Worm (Caenorhabditis elegans) whole organism, L2 larva: ENCODE data around the gene F12A10.1.

Source experiments
- C34F6.9 ChIP-seq: fragments of 150-350 bp; optimal IDR thresholded peaks from 2 replicates; lab custom pipeline; 2014; ENCODE audit warnings: missing biosample characterization, missing genetic modification characterization
- F13H6.1 ChIP-seq: sonication (generic microtip); optimal IDR thresholded peaks from 2 replicates; lab custom pipeline; 2016; ENCODE audit warnings: missing genetic modification characterization, missing compliant biosample characterization
- R02D3.7 ChIP-seq: fragments of 150-350 bp; optimal IDR thresholded peaks from 2 replicates; lab custom pipeline; 2014; ENCODE audit warnings: missing biosample characterization, missing genetic modification characterization
- Y55F3AM.14 ChIP-seq: fragments of 200-800 bp; sonication (Bioruptor generic); optimal IDR thresholded peaks from 2 replicates; lab custom pipeline; 2018; ENCODE audit warnings: mild to moderate bottlenecking, missing genetic modification characterization, missing compliant biosample characterization
- ZK546.5 ChIP-seq: sonication (generic microtip); optimal IDR thresholded peaks from 2 replicates; lab custom pipeline; 2017; ENCODE audit warnings: missing biosample characterization, missing genetic modification characterization
- aly-2 ChIP-seq: fragments of 150-350 bp; optimal IDR thresholded peaks from 2 replicates; lab custom pipeline; 2014; ENCODE audit warnings: missing biosample characterization, missing genetic modification characterization
- ama-1 ChIP-seq: fragments of 150-350 bp; optimal IDR thresholded peaks from 2 replicates; lab custom pipeline; 2018; ENCODE audit warnings: inconsistent platforms
- blmp-1 ChIP-seq: sonication (generic microtip); optimal IDR thresholded peaks from 2 replicates; lab custom pipeline; 2017; ENCODE audit warnings: missing genetic modification characterization, mild to moderate bottlenecking, missing compliant biosample characterization, antibody characterized with exemption, moderate library complexity; ENCODE audit not compliant: insufficient read depth
- ceh-16 ChIP-seq: fragments of 150-350 bp; optimal IDR thresholded peaks from 2 replicates; lab custom pipeline; 2014; ENCODE audit warnings: missing biosample characterization, missing genetic modification characterization
- ceh-82 ChIP-seq: fragments of 150-350 bp; optimal IDR thresholded peaks from 2 replicates; lab custom pipeline; 2014; ENCODE audit warnings: missing biosample characterization, missing genetic modification characterization
- crh-2 ChIP-seq: sonication (generic microtip); optimal IDR thresholded peaks from 2 replicates; lab custom pipeline; 2017; ENCODE audit warnings: missing biosample characterization, missing genetic modification characterization
- egl-27 ChIP-seq: sonication (generic microtip); optimal IDR thresholded peaks from 3 replicates; lab custom pipeline; 2017; ENCODE audit warnings: missing biosample characterization, missing genetic modification reagents, missing genetic modification characterization
- elt-1 ChIP-seq: fragments of 150-350 bp; optimal IDR thresholded peaks from 2 replicates; lab custom pipeline; 2014; ENCODE audit warnings: missing biosample characterization, missing genetic modification characterization
- elt-3 ChIP-seq: sonication (generic microtip); optimal IDR thresholded peaks from 2 replicates; lab custom pipeline; 2017; ENCODE audit warnings: missing biosample characterization, missing genetic modification characterization
- fos-1 ChIP-seq: fragments of 150-350 bp; optimal IDR thresholded peaks from 2 replicates; lab custom pipeline; 2014; ENCODE audit warnings: missing biosample characterization, missing genetic modification characterization
- gmeb-1 ChIP-seq: fragments of 150-350 bp; optimal IDR thresholded peaks from 2 replicates; lab custom pipeline; 2014; ENCODE audit warnings: missing biosample characterization, missing genetic modification characterization
- lin-39 ChIP-seq: fragments of 150-350 bp; optimal IDR thresholded peaks from 2 replicates; lab custom pipeline; 2014; ENCODE audit warnings: missing biosample characterization, missing genetic modification reagents, missing genetic modification characterization
- lsy-2 ChIP-seq, 2 experiments: fragments of 150-350 bp in 1 of 2; sonication (generic microtip) in 1 of 2; optimal IDR thresholded peaks; 2 replicates each; lab custom pipeline; 2014 to 2017; ENCODE audit warnings: missing biosample characterization in 2 of 2, missing genetic modification characterization in 2 of 2
- mab-5 ChIP-seq: fragments of 150-350 bp; optimal IDR thresholded peaks from 2 replicates; lab custom pipeline; 2014; ENCODE audit warnings: missing biosample characterization, missing genetic modification characterization
- mbf-1 ChIP-seq: sonication (generic microtip); optimal IDR thresholded peaks from 2 replicates; lab custom pipeline; 2017; ENCODE audit warnings: missing biosample characterization, missing genetic modification characterization
- mdl-1 ChIP-seq, 2 experiments: fragments of 150-350 bp in 1 of 2; sonication (generic microtip) in 1 of 2; optimal IDR thresholded peaks; 2 replicates each; lab custom pipeline; 2017; ENCODE audit warnings: missing biosample characterization in 2 of 2, missing genetic modification characterization in 2 of 2
- nhr-11 ChIP-seq: fragments of 150-350 bp; optimal IDR thresholded peaks from 2 replicates; lab custom pipeline; 2014; ENCODE audit warnings: missing biosample characterization, missing genetic modification characterization
- nhr-12 ChIP-seq: fragments of 150-350 bp; optimal IDR thresholded peaks from 2 replicates; lab custom pipeline; 2014; ENCODE audit warnings: missing biosample characterization, missing genetic modification characterization
- nhr-129 ChIP-seq: fragments of 150-350 bp; optimal IDR thresholded peaks from 2 replicates; lab custom pipeline; 2014; ENCODE audit warnings: missing biosample characterization, missing genetic modification characterization
- nhr-21 ChIP-seq: fragments of 150-350 bp; optimal IDR thresholded peaks from 2 replicates; lab custom pipeline; 2014; ENCODE audit warnings: missing biosample characterization, missing genetic modification characterization
- nhr-23 ChIP-seq: fragments of 150-350 bp; optimal IDR thresholded peaks from 2 replicates; lab custom pipeline; 2014; ENCODE audit warnings: missing biosample characterization, missing genetic modification reagents, missing genetic modification characterization
- nhr-237 ChIP-seq: fragments of 150-350 bp; optimal IDR thresholded peaks from 2 replicates; lab custom pipeline; 2014; ENCODE audit warnings: missing biosample characterization, missing genetic modification characterization
- peb-1 ChIP-seq: fragments of 150-350 bp; optimal IDR thresholded peaks from 2 replicates; lab custom pipeline; 2014; ENCODE audit warnings: missing biosample characterization, missing genetic modification characterization
- sem-4 ChIP-seq: fragments of 150-350 bp; optimal IDR thresholded peaks from 2 replicates; lab custom pipeline; 2014; ENCODE audit warnings: missing biosample characterization, missing genetic modification reagents, missing genetic modification characterization
- skn-1 ChIP-seq: sonication (generic microtip); optimal IDR thresholded peaks from 2 replicates; lab custom pipeline; 2017; ENCODE audit warnings: missing biosample characterization, missing genetic modification characterization
- sma-3 ChIP-seq: sonication (generic microtip); optimal IDR thresholded peaks from 2 replicates; lab custom pipeline; 2016; ENCODE audit warnings: missing genetic modification reagents, missing genetic modification characterization, missing compliant biosample characterization
- snpc-4 ChIP-seq: fragments of 150-350 bp; optimal IDR thresholded peaks from 2 replicates; lab custom pipeline; 2014; ENCODE audit warnings: missing biosample characterization, missing genetic modification characterization
- unc-55 ChIP-seq: fragments of 150-350 bp; sonication (generic microtip); optimal IDR thresholded peaks from 3 replicates; lab custom pipeline; 2014; ENCODE audit warnings: missing biosample characterization, missing genetic modification reagents, missing genetic modification characterization
- unc-62 ChIP-seq: fragments of 150-350 bp; optimal IDR thresholded peaks from 2 replicates; lab custom pipeline; 2014; ENCODE audit warnings: missing biosample characterization, missing genetic modification reagents, missing genetic modification characterization
- zag-1 ChIP-seq: fragments of 150-350 bp; optimal IDR thresholded peaks from 2 replicates; lab custom pipeline; 2014; ENCODE audit warnings: missing biosample characterization, missing genetic modification characterization
- ztf-1 ChIP-seq: fragments of 200-800 bp; sonication (Bioruptor generic); conservative IDR thresholded peaks from 2 replicates; pipeline ENCODE4 v1.3.6; 2022; ENCODE audit warnings: missing genetic modification characterization, missing compliant biosample characterization
- ztf-11 ChIP-seq: sonication (generic microtip); optimal IDR thresholded peaks from 2 replicates; lab custom pipeline; 2017; ENCODE audit warnings: missing biosample characterization, missing genetic modification characterization
- ztf-4 ChIP-seq: fragments of 150-350 bp; optimal IDR thresholded peaks from 2 replicates; lab custom pipeline; 2014; ENCODE audit warnings: missing biosample characterization, missing genetic modification characterization

The F12A10.1 gene

DNA sequence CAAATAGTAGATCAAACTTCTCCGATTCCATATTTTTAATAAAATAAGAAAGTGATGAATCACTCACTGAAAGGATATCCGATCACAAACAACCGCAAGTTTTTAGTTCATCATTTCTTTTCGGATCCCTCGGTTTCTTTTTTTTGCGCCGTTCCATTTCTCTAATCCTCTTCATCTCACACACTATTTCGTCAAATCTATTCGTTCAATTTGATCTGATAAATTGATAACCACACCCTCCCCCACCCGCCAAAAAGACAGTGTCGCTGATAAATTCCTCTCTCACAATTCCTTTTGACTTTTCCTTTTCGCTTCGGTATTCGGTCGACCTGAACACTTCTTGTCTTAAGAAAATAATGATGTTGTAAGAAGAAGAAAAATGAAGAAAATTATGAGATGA is 36.8 kb upstream of the F12A10.1 start (continued):
- TF ChIP-seq ztf-1 (GFP tag; lab: Robert Waterston, UW) (no peak), fos-1 (peak; percentile 43), lin-39 (tag; lab: Kevin White, UChicago) (no peak)

DNA sequence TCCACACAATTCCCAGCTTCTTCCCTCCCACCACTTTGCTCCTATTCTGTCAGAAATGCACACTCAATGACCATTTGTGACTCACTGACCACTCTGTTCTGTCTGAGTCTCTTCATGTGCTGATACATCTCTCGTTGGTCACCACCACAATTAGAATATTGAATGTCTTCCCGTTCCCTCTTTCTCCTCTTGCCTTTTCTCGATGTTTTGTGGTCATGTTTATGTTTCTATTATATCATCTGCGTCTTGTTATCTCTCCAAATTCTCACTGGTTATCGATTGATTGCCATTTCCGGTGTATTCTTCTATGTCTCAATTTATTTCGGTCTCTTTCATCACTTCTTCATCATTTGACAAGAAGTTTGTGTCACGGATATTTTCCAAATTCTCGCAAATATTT is 35.4 kb upstream of the F12A10.1 start:
- TF ChIP-seq elt-3 (no peak), fos-1 (peak; percentile 44), egl-27 (tag; lab: Kevin White, UChicago) (no peak), elt-1 (tag; lab: Kevin White, UChicago) (no peak), F13H6.1 (tag; lab: Kevin White, UChicago) (peak; percentile 46)

DNA sequence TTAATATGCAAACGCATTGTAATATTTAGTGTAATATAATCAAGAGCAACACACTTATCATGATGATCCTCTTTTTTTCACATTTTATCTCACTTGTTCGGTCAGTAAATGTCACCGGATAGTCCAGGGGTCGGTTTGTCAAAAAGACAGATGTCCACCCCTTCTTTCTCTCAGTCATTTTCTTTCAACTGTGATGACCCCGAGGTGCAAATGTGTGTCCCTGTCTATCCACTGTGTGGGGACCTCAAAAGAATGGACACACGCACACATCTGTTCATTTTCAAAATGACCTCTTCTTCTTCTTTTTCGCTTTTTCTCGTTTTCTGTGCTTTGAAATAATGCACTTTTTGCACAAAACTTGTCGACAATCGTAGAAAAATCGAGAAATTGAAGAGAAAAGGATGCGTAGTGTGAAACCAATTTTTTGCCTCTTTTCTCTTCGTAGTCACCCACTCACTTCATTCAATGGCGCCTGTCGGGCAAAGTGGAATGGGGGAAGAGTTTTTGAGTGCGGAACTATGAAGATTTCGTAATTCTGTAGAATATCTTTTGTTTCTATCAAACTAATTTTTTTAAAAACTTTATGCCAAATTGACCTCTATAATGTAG is 32.5 kb upstream of the F12A10.1 start:
- TF ChIP-seq nhr-23 (tag; lab: Kevin White, UChicago) (no peak), ceh-16 (tag; lab: Kevin White, UChicago) (no peak), skn-1 (tag; lab: Kevin White, UChicago) (no peak), lsy-2 (tag; optimal IDR thresholded peaks at IDR 0.05; lab: Kevin White, UChicago) (peak in 1 of 2 experiments; percentile 46), aly-2 (tag; lab: Kevin White, UChicago) (no peak), nhr-237 (tag; lab: Kevin White, UChicago) (no peak), sma-3 (GFP tag; lab: Kevin White, UChicago) (no peak), nhr-129 (tag; lab: Kevin White, UChicago) (peak; percentile 43), sem-4 (peak; percentile 49), ztf-4 (tag; lab: Kevin White, UChicago) (no peak), zag-1 (tag; lab: Kevin White, UChicago) (peak; percentile 32), unc-62 (no peak), mdl-1 (tag; optimal IDR thresholded peaks at IDR 0.05; lab: Kevin White, UChicago) (no peak), unc-55 (GFP tag; lab: Kevin White, UChicago) (peak; percentile 41), F13H6.1 (tag; lab: Kevin White, UChicago) (peak; percentile 44), ama-1 (lab: Kevin White, UChicago) (no peak), lin-39 (tag; lab: Kevin White, UChicago) (no peak), mab-5 (tag; lab: Kevin White, UChicago) (no peak), snpc-4 (no peak), peb-1 (no peak), nhr-21 (tag; lab: Kevin White, UChicago) (no peak), nhr-11 (tag; lab: Kevin White, UChicago) (no peak), fos-1 (no peak), elt-3 (no peak), ceh-82 (tag; lab: Kevin White, UChicago) (no peak), blmp-1 (tag; lab: Kevin White, UChicago) (no peak), C34F6.9 (peak; percentile 23), ztf-1 (GFP tag; lab: Robert Waterston, UW) (no peak), mbf-1 (no peak), R02D3.7 (tag; lab: Kevin White, UChicago) (no peak), elt-1 (tag; lab: Kevin White, UChicago) (no peak), ztf-11 (tag; lab: Kevin White, UChicago) (no peak)
- TF ChIP-seq, all 48 proteins: peak for 7

DNA sequence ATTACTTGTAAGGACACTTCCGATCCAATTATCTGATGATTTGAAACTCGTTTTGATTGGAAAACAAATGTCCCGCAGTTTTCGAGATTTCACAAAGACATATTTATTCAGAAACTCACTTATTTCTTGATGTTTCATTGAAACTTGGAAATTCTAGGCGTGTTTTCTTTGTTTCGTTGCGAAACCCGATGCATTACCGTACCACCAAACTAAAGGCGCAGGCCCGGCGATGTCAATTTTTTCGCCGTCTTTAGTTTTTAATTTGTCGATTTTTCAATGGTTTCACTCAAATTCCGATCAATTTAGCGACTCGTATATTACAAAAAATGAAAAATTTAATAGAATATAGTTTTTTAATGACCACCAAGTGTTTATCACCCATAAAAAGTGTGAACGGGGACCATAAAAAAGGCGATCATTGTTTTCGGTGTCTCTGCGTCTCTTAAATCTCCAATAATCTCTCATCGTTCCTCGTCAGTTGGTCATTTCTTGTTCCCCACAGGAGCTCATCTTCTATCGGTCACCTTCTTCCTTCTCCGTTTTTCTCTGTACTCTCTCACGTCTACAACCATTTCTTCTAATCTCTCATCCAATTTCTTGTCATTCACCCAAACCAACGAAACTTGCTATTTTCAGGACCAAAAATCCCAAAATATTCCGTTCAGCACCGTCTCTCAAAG is 30.5 kb upstream of the F12A10.1 start, which contains the start of gene clr-1:
TSS of gene clr-1 (plus strand) at position 630 of the 680 bp plus-strand sequence.
- no peak for TF ChIP-seq crh-2
- no peak for TF ChIP-seq egl-27 (tag; lab: Kevin White, UChicago)
- TF ChIP-seq F13H6.1 (tag; lab: Kevin White, UChicago) = peak; percentile 13
- no peak for TF ChIP-seq gmeb-1 (tag; lab: Kevin White, UChicago)
- no peak for TF ChIP-seq lsy-2 (tag; optimal IDR thresholded peaks at IDR 0.05; lab: Kevin White, UChicago)
- TF ChIP-seq nhr-12 (tag; lab: Kevin White, UChicago) = no peak
- no peak for TF ChIP-seq ZK546.5 (tag; lab: Kevin White, UChicago)
- TF ChIP-seq Y55F3AM.14 (GFP tag; lab: Kevin White, UChicago) = no peak
